Fruit fly (Drosophila melanogaster): ENCODE results near the gene CG31141.

Gene CG31141

DNA sequence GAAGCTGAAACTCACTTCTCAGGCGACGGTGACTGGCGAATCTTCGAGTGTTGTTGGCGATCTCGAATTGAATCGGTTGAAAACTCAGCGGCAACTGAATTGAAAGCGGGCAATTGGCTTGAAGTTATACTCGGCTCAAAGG is 25.1 kb downstream of the CG31141 start, which contains the start of gene CG12268:
Gene CG12268, minus strand, starts transcription at position 101 of the 142 bp plus-strand sequence.
- TF ChIP-seq h (optimal IDR thresholded peaks at IDR 0.05), result no peak
- no peak for TF ChIP-seq Sin3A (optimal IDR thresholded peaks at IDR 0.05)
- no peak for TF ChIP-seq insv (optimal IDR thresholded peaks at IDR 0.05)
- no peak for TF ChIP-seq psq (optimal IDR thresholded peaks at IDR 0.05)
- no peak for TF ChIP-seq Myc (optimal IDR thresholded peaks at IDR 0.05)
- no peak for TF ChIP-seq ttk (optimal IDR thresholded peaks at IDR 0.05)

DNA sequence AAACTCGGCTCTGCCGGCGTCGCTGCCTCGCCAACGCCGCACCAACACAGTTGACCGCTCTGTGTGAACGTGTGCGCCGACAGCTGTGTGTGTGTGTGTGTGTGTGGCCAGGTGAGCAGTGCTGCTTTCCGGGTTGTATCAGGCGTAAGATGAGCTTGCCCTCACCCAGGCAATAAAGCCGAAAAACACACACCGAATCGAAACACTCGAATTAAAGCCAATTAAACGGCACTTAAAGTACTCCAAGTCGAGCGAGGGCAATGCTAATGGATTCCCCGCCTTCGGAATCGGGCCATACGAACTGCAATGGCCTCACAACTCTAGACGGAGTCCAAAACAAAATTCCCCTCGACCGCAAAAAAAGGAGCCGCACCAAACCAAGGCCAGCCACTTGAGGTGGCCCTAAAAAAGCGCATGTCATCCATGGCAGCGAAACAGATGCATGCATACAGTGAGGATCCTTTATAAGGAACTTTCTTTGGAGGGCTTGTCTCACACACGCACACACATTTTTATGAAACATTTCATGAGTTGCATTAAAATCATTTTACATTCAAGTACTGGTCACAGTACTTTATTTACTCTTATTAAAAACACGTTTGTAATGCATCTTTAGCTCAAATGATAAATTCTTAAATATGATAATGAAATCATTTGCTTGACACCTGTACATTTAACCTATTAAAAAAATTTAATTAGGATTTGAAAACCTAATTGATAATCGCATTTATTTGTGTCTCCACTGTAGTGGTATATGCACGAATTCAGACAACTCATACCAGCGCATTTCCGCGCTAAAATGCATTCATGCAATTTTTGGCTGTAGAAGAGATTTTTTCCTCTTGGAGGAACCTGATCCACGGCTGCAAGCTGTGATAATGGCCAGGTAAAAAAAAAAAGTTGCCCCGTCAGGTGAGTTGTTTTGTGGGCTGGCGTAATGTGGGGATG is 25.6 kb downstream of the CG31141 start:
- TF ChIP-seq Myc (optimal IDR thresholded peaks at IDR 0.05), result no peak
- TF ChIP-seq Sin3A (optimal IDR thresholded peaks at IDR 0.05), result no peak
- TF ChIP-seq h (optimal IDR thresholded peaks at IDR 0.05), result no peak
- no peak for TF ChIP-seq insv (optimal IDR thresholded peaks at IDR 0.05)
- TF ChIP-seq psq (optimal IDR thresholded peaks at IDR 0.05), result no peak
- no peak for TF ChIP-seq ttk (optimal IDR thresholded peaks at IDR 0.05)

dm6 chr3R:23955380-23955779 is 32.3 kb downstream of the CG31141 start:
- TF ChIP-seq Myc (optimal IDR thresholded peaks at IDR 0.05) (no peak), ttk (optimal IDR thresholded peaks at IDR 0.05) (no peak), Sin3A (optimal IDR thresholded peaks at IDR 0.05) (no peak)

- TF ChIP-seq insv (optimal IDR thresholded peaks at IDR 0.05) (no peak), Myc (optimal IDR thresholded peaks at IDR 0.05) (no peak), h (optimal IDR thresholded peaks at IDR 0.05) (no peak), Sin3A (optimal IDR thresholded peaks at IDR 0.05) (no peak), ttk (optimal IDR thresholded peaks at IDR 0.05) (no peak), psq (optimal IDR thresholded peaks at IDR 0.05) (no peak)
These were observed 35.2 kb downstream of the CG31141 start, which contains the start of the genes GluProRS and AP-1sigma for dm6 chr3R:23958091-23958838. Gene GluProRS, minus strand, starts transcription at chr3R:23958391. Gene AP-1sigma, plus strand, starts transcription at chr3R:23958651.

DNA sequence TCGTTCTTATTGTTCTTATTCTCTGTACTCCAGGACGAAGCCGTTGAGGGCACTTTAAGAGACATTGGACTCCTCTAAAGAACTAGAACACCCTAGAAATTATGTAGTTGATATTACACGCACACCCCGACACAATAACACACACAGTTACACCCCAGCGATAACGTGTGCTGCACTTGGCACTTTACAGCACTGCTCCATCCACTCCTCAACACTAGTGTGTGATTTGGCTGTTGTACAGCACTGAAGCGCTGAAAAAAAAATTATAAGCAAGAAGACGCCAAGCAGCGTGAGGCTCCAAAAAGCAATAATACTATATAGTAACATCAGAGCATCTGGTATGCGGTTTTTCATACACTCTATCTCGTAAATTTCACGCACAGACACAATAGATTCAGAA is 37.8 kb downstream of the CG31141 start:
- no peak for TF ChIP-seq psq (optimal IDR thresholded peaks at IDR 0.05)
- no peak for TF ChIP-seq h (optimal IDR thresholded peaks at IDR 0.05)
- TF ChIP-seq Myc (optimal IDR thresholded peaks at IDR 0.05), result no peak
- no peak for TF ChIP-seq ttk (optimal IDR thresholded peaks at IDR 0.05)
- no peak for TF ChIP-seq insv (optimal IDR thresholded peaks at IDR 0.05)
- no peak for TF ChIP-seq Sin3A (optimal IDR thresholded peaks at IDR 0.05)

- TF ChIP-seq Myc (optimal IDR thresholded peaks at IDR 0.05) (no peak), h (optimal IDR thresholded peaks at IDR 0.05) (no peak), Sin3A (optimal IDR thresholded peaks at IDR 0.05) (no peak), insv (optimal IDR thresholded peaks at IDR 0.05) (no peak), ttk (optimal IDR thresholded peaks at IDR 0.05) (no peak), psq (optimal IDR thresholded peaks at IDR 0.05) (no peak)
These were observed 39.7 kb downstream of the CG31141 start, which contains the start of gene CG31140 for dm6 chr3R:23962781-23963222. Gene CG31140, plus strand, starts transcription at chr3R:23963180.

- TF ChIP-seq Myc (optimal IDR thresholded peaks at IDR 0.05) (no peak), insv (optimal IDR thresholded peaks at IDR 0.05) (no peak), ttk (optimal IDR thresholded peaks at IDR 0.05) (no peak), psq (optimal IDR thresholded peaks at IDR 0.05) (no peak), h (optimal IDR thresholded peaks at IDR 0.05) (no peak), Sin3A (optimal IDR thresholded peaks at IDR 0.05) (no peak)
These were observed 42.0 kb downstream of the CG31141 start for dm6 chr3R:23964913-23965718.

- no peak for TF ChIP-seq Myc (optimal IDR thresholded peaks at IDR 0.05)
- TF ChIP-seq h (optimal IDR thresholded peaks at IDR 0.05), result no peak
- TF ChIP-seq psq (optimal IDR thresholded peaks at IDR 0.05), result no peak
- no peak for TF ChIP-seq ttk (optimal IDR thresholded peaks at IDR 0.05)
- TF ChIP-seq Sin3A (optimal IDR thresholded peaks at IDR 0.05), result no peak
- no peak for TF ChIP-seq insv (optimal IDR thresholded peaks at IDR 0.05)
These were observed 46.3 kb downstream of the CG31141 start for dm6 chr3R:23969449-23969848.

- TF ChIP-seq insv (optimal IDR thresholded peaks at IDR 0.05), result no peak
- TF ChIP-seq ttk (optimal IDR thresholded peaks at IDR 0.05), result no peak
- TF ChIP-seq Myc (optimal IDR thresholded peaks at IDR 0.05), result no peak
- no peak for TF ChIP-seq Sin3A (optimal IDR thresholded peaks at IDR 0.05)
- no peak for TF ChIP-seq psq (optimal IDR thresholded peaks at IDR 0.05)
- TF ChIP-seq h (optimal IDR thresholded peaks at IDR 0.05), result no peak
These were observed 48.1 kb downstream of the CG31141 start for dm6 chr3R:23971208-23971607.

DNA sequence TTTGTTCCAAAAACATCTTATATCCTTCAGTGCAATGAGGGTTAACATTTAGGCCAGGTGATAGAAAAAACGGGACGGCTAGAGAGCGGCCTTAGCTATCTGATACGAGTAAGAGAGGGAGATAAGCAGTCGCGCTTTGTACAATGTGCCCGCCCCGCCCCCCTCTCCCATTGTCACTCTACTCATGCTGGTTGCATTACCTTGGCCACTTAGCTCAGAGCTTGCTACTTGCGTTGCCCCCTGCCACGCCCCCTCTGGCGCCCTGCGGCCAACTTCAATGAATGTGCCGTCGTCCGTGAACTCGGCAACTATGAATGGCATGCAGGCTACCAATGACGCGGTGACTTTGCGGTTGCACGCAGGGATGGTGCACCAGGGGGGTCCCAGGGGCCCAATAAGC is 48.7 kb downstream of the CG31141 start:
- no peak for TF ChIP-seq ttk (optimal IDR thresholded peaks at IDR 0.05)
- TF ChIP-seq Myc (optimal IDR thresholded peaks at IDR 0.05), result no peak
- TF ChIP-seq h (optimal IDR thresholded peaks at IDR 0.05), result no peak
- TF ChIP-seq Sin3A (optimal IDR thresholded peaks at IDR 0.05), result no peak
- TF ChIP-seq psq (optimal IDR thresholded peaks at IDR 0.05), result no peak
- TF ChIP-seq insv (optimal IDR thresholded peaks at IDR 0.05), result no peak
